Fruit fly (Drosophila melanogaster) whole organism, pupa: ENCODE results near the gene CG10000.

Experiments
- CG32121 ChIP-seq: fragments of 200-800 bp; sonication (Bioruptor generic); IDR thresholded peaks from 2 replicates; pipeline ENCODE4 v1.3.6; 2022; ENCODE audit warnings: missing biosample characterization, missing genetic modification characterization
- CG8159 ChIP-seq: fragments of 200-800 bp; sonication (Bioruptor generic); optimal IDR thresholded peaks from 3 replicates; lab custom pipeline; 2018; ENCODE audit warnings: missing biosample characterization, mild to moderate bottlenecking, missing genetic modification characterization, moderate library complexity
- CG9948 ChIP-seq: fragments of 200-800 bp; sonication (Bioruptor generic); optimal IDR thresholded peaks from 2 replicates; lab custom pipeline; 2018; ENCODE audit warnings: missing biosample characterization, mild to moderate bottlenecking, missing genetic modification characterization, moderate library complexity
- Ets98B ChIP-seq: fragments of 200-800 bp; sonication (Bioruptor generic); IDR thresholded peaks from 2 replicates; pipeline ENCODE4 v1.3.6; 2022; ENCODE audit warnings: missing biosample characterization, missing genetic modification characterization

CG10000 gene

DNA sequence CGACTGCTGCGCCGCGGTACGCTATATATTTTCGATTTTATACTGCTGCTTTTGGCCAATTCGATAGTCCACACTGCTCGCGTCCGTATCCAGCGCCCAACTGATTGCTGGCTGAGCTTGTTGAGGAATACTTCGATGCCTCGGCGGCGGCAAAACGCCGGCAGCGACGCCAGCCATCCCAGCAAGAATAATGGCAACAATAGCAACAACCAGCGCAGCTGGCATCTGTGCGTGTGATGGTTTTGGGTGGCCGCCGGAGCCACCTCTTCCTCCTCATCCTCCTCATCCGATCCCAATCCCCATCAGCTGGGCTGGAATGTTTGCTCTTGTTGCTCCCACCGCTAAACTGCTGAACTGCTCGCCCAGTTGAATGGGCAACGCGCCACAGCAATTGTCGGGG is 6.8 kb downstream of the CG10000 start, which contains the start of gene AstA-R2:
Gene AstA-R2 (minus strand): TSS at position 101 of the 400 bp plus-strand sequence.
- TF ChIP-seq CG8159 (tag; lab: Kevin White, UChicago) (no peak), CG9948 (tag; lab: Kevin White, UChicago) (no peak), CG32121 (no peak), Ets98B (no peak)
